Worm (Caenorhabditis elegans) whole organism, young adult: ENCODE data around the gene Y39B6A.29.

ENCODE experiments used
- B0336.3 ChIP-seq: fragments of 200-800 bp; sonication (Bioruptor generic); IDR thresholded peaks from 2 replicates; pipeline ENCODE4 v1.3.6; 2022; ENCODE audit warnings: missing genetic modification characterization, missing compliant biosample characterization
- C06A6.2 ChIP-seq: fragments of 200-800 bp; sonication (Bioruptor generic); conservative IDR thresholded peaks from 2 replicates; pipeline ENCODE4 v1.3.6; 2022; ENCODE audit warnings: missing genetic modification characterization, missing compliant biosample characterization
- C17E4.6 ChIP-seq: fragments of 200-800 bp; sonication (Bioruptor generic); IDR thresholded peaks from 2 replicates; pipeline ENCODE4 v1.3.6; 2022; ENCODE audit warnings: missing genetic modification reagents, missing genetic modification characterization, missing compliant biosample characterization
- F23B12.7 ChIP-seq: sonication (generic microtip); optimal IDR thresholded peaks from 2 replicates; lab custom pipeline; 2017; ENCODE audit warnings: missing genetic modification characterization, mild to moderate bottlenecking, missing compliant biosample characterization, antibody characterized with exemption, moderate library complexity; ENCODE audit not compliant: insufficient read depth
- F57A8.1 ChIP-seq: fragments of 200-800 bp; sonication (Bioruptor generic); optimal IDR thresholded peaks from 2 replicates; lab custom pipeline; 2018; ENCODE audit warnings: mild to moderate bottlenecking, missing genetic modification characterization, moderate library complexity, missing compliant biosample characterization
- K12H6.12 ChIP-seq: fragments of 200-800 bp; sonication (Bioruptor generic); optimal IDR thresholded peaks from 2 replicates; lab custom pipeline; 2018; ENCODE audit warnings: mild to moderate bottlenecking, missing genetic modification characterization, missing compliant biosample characterization
- T26A5.8 ChIP-seq: sonication (generic microtip); optimal IDR thresholded peaks from 2 replicates; lab custom pipeline; 2016; ENCODE audit warnings: missing genetic modification characterization, missing compliant biosample characterization
- Y53G8AR.9 ChIP-seq: fragments of 200-800 bp; sonication (Bioruptor generic); conservative IDR thresholded peaks from 2 replicates; pipeline ENCODE4 v1.3.6; 2022; ENCODE audit warnings: missing genetic modification reagents, missing genetic modification characterization, missing compliant biosample characterization
- Y95B8A.8 ChIP-seq: fragments of 200-800 bp; sonication (Bioruptor generic); IDR thresholded peaks from 2 replicates; pipeline ENCODE4 v1.3.6; 2022; ENCODE audit warnings: missing genetic modification reagents, missing genetic modification characterization, missing compliant biosample characterization
- aptf-2 ChIP-seq: fragments of 200-800 bp; sonication (Bioruptor generic); conservative IDR thresholded peaks from 2 replicates; pipeline ENCODE4 v1.3.6; 2022; ENCODE audit warnings: missing genetic modification reagents, missing genetic modification characterization, missing compliant biosample characterization
- atf-7 ChIP-seq: sonication (generic microtip); optimal IDR thresholded peaks from 2 replicates; lab custom pipeline; 2017; ENCODE audit warnings: mild to moderate bottlenecking, missing genetic modification characterization, missing compliant biosample characterization
- athp-1 ChIP-seq: sonication (generic microtip); optimal IDR thresholded peaks from 2 replicates; lab custom pipeline; 2017; ENCODE audit warnings: mild to moderate bottlenecking, missing genetic modification characterization, missing compliant biosample characterization
- attf-5 ChIP-seq: fragments of 200-800 bp; sonication (Bioruptor generic); optimal IDR thresholded peaks from 2 replicates; lab custom pipeline; 2018; ENCODE audit warnings: mild to moderate bottlenecking, missing genetic modification characterization, missing compliant biosample characterization
- cebp-1 ChIP-seq, 2 experiments: fragments of 200-800 bp in 1 of 2; sonication (Bioruptor generic) in 1 of 2; sonication (generic microtip) in 1 of 2; IDR thresholded peaks in 1 of 2; optimal IDR thresholded peaks in 1 of 2; 2 replicates each; pipeline versions ENCODE4 v1.3.6 to Lab custom; 2017 to 2022; ENCODE audit warnings: missing compliant biosample characterization in 2 of 2, missing genetic modification characterization in 2 of 2, mild to moderate bottlenecking in 1 of 2, missing genetic modification reagents in 1 of 2, moderate library complexity in 1 of 2
- cebp-2 ChIP-seq: fragments of 200-800 bp; sonication (Bioruptor generic); IDR thresholded peaks from 2 replicates; pipeline ENCODE4 v1.3.6; 2022; ENCODE audit warnings: missing genetic modification characterization, missing compliant biosample characterization
- ceh-100 ChIP-seq: fragments of 200-800 bp; sonication (Bioruptor generic); IDR thresholded peaks from 2 replicates; pipeline ENCODE4 v1.3.6; 2022; ENCODE audit warnings: missing genetic modification reagents, missing genetic modification characterization, missing compliant biosample characterization
- ceh-58 ChIP-seq: fragments of 200-800 bp; sonication (Bioruptor generic); IDR thresholded peaks from 2 replicates; pipeline ENCODE4 v1.3.6; 2022; ENCODE audit warnings: missing genetic modification characterization, missing compliant biosample characterization
- ceh-91 ChIP-seq: fragments of 200-800 bp; sonication (Bioruptor generic); IDR thresholded peaks from 2 replicates; pipeline ENCODE4 v1.3.6; 2022; ENCODE audit warnings: missing genetic modification reagents, missing genetic modification characterization, missing compliant biosample characterization
- dox-1 ChIP-seq: fragments of 200-800 bp; sonication (Bioruptor generic); IDR thresholded peaks from 2 replicates; pipeline ENCODE4 v1.3.6; 2022; ENCODE audit warnings: missing genetic modification reagents, missing genetic modification characterization, missing compliant biosample characterization
- dpl-1 ChIP-seq: fragments of 150-350 bp; optimal IDR thresholded peaks from 2 replicates; lab custom pipeline; 2014; ENCODE audit warnings: missing biosample characterization, missing genetic modification reagents, missing genetic modification characterization
- egrh-3 ChIP-seq: fragments of 200-800 bp; sonication (Bioruptor generic); IDR thresholded peaks from 2 replicates; pipeline ENCODE4 v1.3.6; 2022; ENCODE audit warnings: missing genetic modification reagents, missing genetic modification characterization, missing compliant biosample characterization
- him-1 ChIP-seq: sonication (generic microtip); optimal IDR thresholded peaks from 2 replicates; lab custom pipeline; 2016; ENCODE audit warnings: missing genotype, missing genetic modification reagents, missing genetic modification characterization, missing compliant biosample characterization
- hlh-26 ChIP-seq: fragments of 200-800 bp; sonication (Bioruptor generic); conservative IDR thresholded peaks from 2 replicates; pipeline ENCODE4 v1.3.6; 2022; ENCODE audit warnings: missing genetic modification reagents, missing genetic modification characterization, missing compliant biosample characterization
- hmg-1.2 ChIP-seq: fragments of 200-800 bp; sonication (Bioruptor generic); IDR thresholded peaks from 2 replicates; pipeline ENCODE4 v1.3.6; 2022; ENCODE audit warnings: missing genetic modification reagents, missing genetic modification characterization, missing compliant biosample characterization
- hmg-20 ChIP-seq: fragments of 200-800 bp; sonication (Bioruptor generic); IDR thresholded peaks from 2 replicates; pipeline ENCODE4 v1.3.6; 2022; ENCODE audit warnings: missing genetic modification reagents, missing genetic modification characterization, missing compliant biosample characterization
- lag-1 ChIP-seq: fragments of 200-800 bp; sonication (Bioruptor generic); IDR thresholded peaks from 2 replicates; pipeline ENCODE4 v1.3.6; 2022; ENCODE audit warnings: missing genetic modification reagents, missing genetic modification characterization, missing compliant biosample characterization
- let-607 ChIP-seq, 2 experiments: fragments of 200-800 bp in 1 of 2; sonication (Bioruptor generic) in 1 of 2; sonication (generic microtip) in 1 of 2; optimal IDR thresholded peaks; 2 replicates each; lab custom pipeline; 2016 to 2018; ENCODE audit warnings: mild to moderate bottlenecking in 2 of 2, missing compliant biosample characterization in 2 of 2, missing genetic modification characterization in 2 of 2, moderate library complexity in 2 of 2, missing genotype in 1 of 2
- lin-54 ChIP-seq: fragments of 200-800 bp; sonication (Bioruptor generic); optimal IDR thresholded peaks from 2 replicates; lab custom pipeline; 2018; ENCODE audit warnings: mild to moderate bottlenecking, missing genetic modification characterization, missing compliant biosample characterization
- madf-3 ChIP-seq: fragments of 200-800 bp; sonication (Bioruptor generic); IDR thresholded peaks from 2 replicates; pipeline ENCODE4 v1.3.6; 2022; ENCODE audit warnings: missing genetic modification reagents, missing genetic modification characterization, missing compliant biosample characterization
- mcd-1 ChIP-seq: fragments of 200-800 bp; sonication (Bioruptor generic); IDR thresholded peaks from 2 replicates; pipeline ENCODE4 v1.3.6; 2022; ENCODE audit warnings: missing genetic modification reagents, missing genetic modification characterization, missing compliant biosample characterization
- mes-4 ChIP-seq: sonication (generic microtip); optimal IDR thresholded peaks from 2 replicates; lab custom pipeline; 2016; ENCODE audit warnings: missing genotype, missing genetic modification characterization, missing compliant biosample characterization
- nfya-2 ChIP-seq: fragments of 200-800 bp; sonication (Bioruptor generic); IDR thresholded peaks from 2 replicates; pipeline ENCODE4 v1.3.6; 2022; ENCODE audit warnings: missing genetic modification reagents, missing genetic modification characterization, missing compliant biosample characterization
- nfyb-1 ChIP-seq: fragments of 200-800 bp; sonication (Bioruptor generic); IDR thresholded peaks from 2 replicates; pipeline ENCODE4 v1.3.6; 2022; ENCODE audit warnings: missing genetic modification reagents, missing genetic modification characterization, missing compliant biosample characterization
- nhr-120 ChIP-seq: fragments of 200-800 bp; sonication (Bioruptor generic); IDR thresholded peaks from 2 replicates; pipeline ENCODE4 v1.3.6; 2022; ENCODE audit warnings: missing genetic modification characterization, missing compliant biosample characterization
- nhr-80 ChIP-seq: sonication (generic microtip); optimal IDR thresholded peaks from 2 replicates; lab custom pipeline; 2016; ENCODE audit warnings: missing genetic modification characterization, missing compliant biosample characterization
- nhr-90 ChIP-seq: sonication (generic microtip); optimal IDR thresholded peaks from 2 replicates; lab custom pipeline; 2016; ENCODE audit warnings: missing genotype, mild to moderate bottlenecking, missing genetic modification characterization, missing compliant biosample characterization
- pha-4 ChIP-seq: fragments of 150-350 bp; sonication (generic microtip); optimal IDR thresholded peaks from 2 replicates; lab custom pipeline; 2014; ENCODE audit warnings: missing biosample characterization, missing genetic modification reagents, missing genetic modification characterization
- rpc-1 ChIP-seq, 2 experiments: fragments of 150-350 bp in 1 of 2; sonication (generic microtip) in 1 of 2; optimal IDR thresholded peaks; 2 replicates each; lab custom pipeline; 2014 to 2018; ENCODE audit warnings: missing biosample characterization in 1 of 2, missing genetic modification characterization in 1 of 2, missing genetic modification reagents in 1 of 2, missing genotype in 1 of 2
- snpc-1.1 ChIP-seq: sonication (generic microtip); optimal IDR thresholded peaks from 2 replicates; lab custom pipeline; 2017; ENCODE audit warnings: missing genetic modification characterization, mild to moderate bottlenecking, missing compliant biosample characterization, antibody characterized with exemption, moderate library complexity, missing genotype, missing genetic modification reagents; ENCODE audit not compliant: insufficient read depth
- snpc-4 ChIP-seq, 5 experiments: fragments of 150-350 bp in 1 of 5; sonication (generic microtip) in 4 of 5; optimal IDR thresholded peaks; 2 replicates each; lab custom pipeline; 2014 to 2018; ENCODE audit warnings: missing genetic modification characterization in 5 of 5, missing biosample characterization in 3 of 5, antibody characterized with exemption in 2 of 5, mild to moderate bottlenecking in 2 of 5, missing compliant biosample characterization in 2 of 5, missing genotype in 2 of 5, moderate library complexity in 2 of 5, missing genetic modification reagents in 1 of 5
- unc-130 ChIP-seq: sonication (generic microtip); optimal IDR thresholded peaks from 2 replicates; lab custom pipeline; 2016; ENCODE audit warnings: missing genetic modification reagents, missing genetic modification characterization, missing compliant biosample characterization
- unc-62 ChIP-seq: fragments of 150-350 bp; optimal IDR thresholded peaks from 2 replicates; lab custom pipeline; 2014; ENCODE audit warnings: missing biosample characterization, missing genetic modification reagents, missing genetic modification characterization
- zfh-2 ChIP-seq: fragments of 200-800 bp; sonication (Bioruptor generic); conservative IDR thresholded peaks from 2 replicates; pipeline ENCODE4 v1.3.6; 2022; ENCODE audit warnings: missing genetic modification reagents, missing genetic modification characterization, missing compliant biosample characterization
- zim-3 ChIP-seq: sonication (generic microtip); optimal IDR thresholded peaks from 2 replicates; lab custom pipeline; 2017; ENCODE audit warnings: mild to moderate bottlenecking, missing genetic modification characterization, moderate library complexity, missing compliant biosample characterization
- ztf-18 ChIP-seq: sonication (generic microtip); optimal IDR thresholded peaks from 2 replicates; lab custom pipeline; 2016; ENCODE audit warnings: missing genotype, mild to moderate bottlenecking, missing genetic modification characterization, missing compliant biosample characterization
- ztf-28 ChIP-seq: fragments of 200-800 bp; sonication (Bioruptor generic); IDR thresholded peaks from 2 replicates; pipeline ENCODE4 v1.3.6; 2022; ENCODE audit warnings: missing genetic modification reagents, missing genetic modification characterization, missing compliant biosample characterization

Gene Y39B6A.29

ce11 chrV:19050438-19050837, 25.9 kb upstream of the Y39B6A.29 start, which contains the start of gene asp-1:
TSS of gene asp-1 (minus strand) at chrV:19050752.
- TF ChIP-seq egrh-3 (GFP tag; lab: Robert Waterston, UW): peak; percentile 54; the same call in 1 of the 2 replicates
- 0 out of 2 replicates have a peak, but pooled peaks have one; percentile 12 for TF ChIP-seq hmg-1.2 (GFP tag; lab: Robert Waterston, UW)
- TF ChIP-seq hlh-26: no peak
- TF ChIP-seq lin-54 (GFP tag; lab: Kevin White, UChicago): peak; percentile 16
- TF ChIP-seq dpl-1 (GFP tag; lab: Kevin White, UChicago): no peak
- TF ChIP-seq cebp-1 (GFP tag; IDR thresholded peaks at IDR 0.05; lab: Robert Waterston, UW): no peak
- TF ChIP-seq cebp-1 (tag; optimal IDR thresholded peaks at IDR 0.05; lab: Kevin White, UChicago): peak; percentile 30
- no peak for TF ChIP-seq C17E4.6 (GFP tag; lab: Robert Waterston, UW)
- 0 out of 2 replicates have a peak, but pooled peaks have one; percentile 3 for TF ChIP-seq madf-3
- no peak for TF ChIP-seq ztf-18 (tag; lab: Kevin White, UChicago)
- TF ChIP-seq dox-1: peak; percentile 47
- peak; percentile 53 for TF ChIP-seq atf-7 (tag; lab: Kevin White, UChicago)
- TF ChIP-seq nfyb-1 (GFP tag; lab: Robert Waterston, UW): no peak
- peak; percentile 65 for TF ChIP-seq zim-3
- TF ChIP-seq nhr-120 (GFP tag; lab: Robert Waterston, UW): no peak
- TF ChIP-seq ceh-91 (GFP tag; lab: Robert Waterston, UW): no peak
- TF ChIP-seq Y95B8A.8 (GFP tag; lab: Robert Waterston, UW): peak; percentile 52; the same call in 1 of the 2 replicates
- no peak for TF ChIP-seq snpc-1.1 (tag; lab: Kevin White, UChicago)
- no peak for TF ChIP-seq rpc-1 (optimal IDR thresholded peaks at IDR 0.05; lab: Kevin White, UChicago)
- TF ChIP-seq rpc-1 (tag; optimal IDR thresholded peaks at IDR 0.05; lab: Kevin White, UChicago): no peak
- peak; percentile 38; the same call in 1 of the 2 replicates for TF ChIP-seq ztf-28 (GFP tag; lab: Robert Waterston, UW)
- TF ChIP-seq mcd-1 (GFP tag; lab: Robert Waterston, UW): no peak
- 0 out of 2 replicates have a peak, but pooled peaks have one; percentile 8 for TF ChIP-seq cebp-2
- TF ChIP-seq snpc-4 (GFP tag; optimal IDR thresholded peaks at IDR 0.05; lab: Kevin White, UChicago): no peak
- TF ChIP-seq snpc-4 (tag; optimal IDR thresholded peaks at IDR 0.05; lab: Kevin White, UChicago): no peak
- TF ChIP-seq let-607 (tag; optimal IDR thresholded peaks at IDR 0.05; lab: Kevin White, UChicago): peak in 1 of 2 experiments; percentile 32
- no peak for TF ChIP-seq K12H6.12 (tag; lab: Kevin White, UChicago)
- no peak for TF ChIP-seq nhr-80 (tag; lab: Kevin White, UChicago)
- peak; percentile 32; the same call in 1 of the 2 replicates for TF ChIP-seq B0336.3 (GFP tag; lab: Robert Waterston, UW)
- TF ChIP-seq unc-62: no peak
- peak; percentile 10 for TF ChIP-seq athp-1
- TF ChIP-seq nfya-2 (GFP tag; lab: Robert Waterston, UW): no peak
- TF ChIP-seq nhr-90 (tag; lab: Kevin White, UChicago): peak; percentile 24
- TF ChIP-seq mes-4 (tag; lab: Kevin White, UChicago): no peak
- no peak for TF ChIP-seq ceh-58 (GFP tag; lab: Robert Waterston, UW)
- TF ChIP-seq pha-4 (tag; lab: Kevin White, UChicago): no peak
- peak; percentile 36; the same call in 1 of the 2 replicates for TF ChIP-seq C06A6.2 (GFP tag; lab: Robert Waterston, UW)
- TF ChIP-seq lag-1 (GFP tag; lab: Robert Waterston, UW): no peak
- TF ChIP-seq zfh-2 (GFP tag; lab: Robert Waterston, UW): peak; percentile 40
- TF ChIP-seq Y53G8AR.9 (GFP tag; lab: Robert Waterston, UW): peak; percentile 35; the same call in 1 of the 2 replicates
- TF ChIP-seq ceh-100 (GFP tag; lab: Robert Waterston, UW): no peak
- TF ChIP-seq him-1: no peak
- TF ChIP-seq hmg-20: no peak
- no peak for TF ChIP-seq T26A5.8
- no peak for TF ChIP-seq aptf-2
- TF ChIP-seq F23B12.7 (tag; lab: Kevin White, UChicago): no peak
- TF ChIP-seq attf-5 (GFP tag; lab: Kevin White, UChicago): no peak
- TF ChIP-seq F57A8.1 (GFP tag; lab: Kevin White, UChicago): no peak
- TF ChIP-seq unc-130 (GFP tag; lab: Kevin White, UChicago): no peak
